Fruit fly (Drosophila melanogaster): ENCODE data around the gene Dad.

The Dad gene

DNA sequence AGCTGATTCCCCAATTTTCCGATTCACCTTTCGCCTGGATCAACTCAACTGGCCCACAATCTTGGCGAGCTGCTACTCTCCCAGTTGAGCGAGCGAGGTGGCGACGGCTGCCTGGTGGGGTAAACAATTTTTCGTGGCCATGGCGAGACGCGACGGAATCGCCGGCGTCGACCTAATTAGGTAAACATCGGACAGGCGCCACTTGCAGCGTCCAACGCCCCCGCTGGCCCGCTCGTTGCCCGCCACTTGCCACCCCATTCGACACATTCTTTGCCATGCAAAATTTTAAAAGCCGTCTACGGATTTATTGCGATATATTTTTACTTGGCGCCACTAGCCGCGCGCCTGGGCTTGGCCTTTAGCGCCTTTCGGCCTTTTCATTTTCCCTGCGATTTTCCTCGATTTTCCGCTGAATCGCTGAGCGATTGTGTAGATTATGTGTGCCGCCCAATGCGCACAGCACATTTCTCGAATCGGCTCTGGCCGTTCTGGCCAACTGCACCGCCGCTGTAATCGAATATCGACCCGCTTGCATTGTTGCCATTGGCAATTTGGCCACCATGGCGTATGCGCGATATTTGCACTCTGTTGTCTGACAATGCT is 13.1 kb downstream of the Dad start:
- no peak for TF ChIP-seq CG14655 (GFP tag; optimal IDR thresholded peaks at IDR 0.05)
- TF ChIP-seq CG10348 (GFP tag; IDR thresholded peaks at IDR 0.05) = no peak
- TF ChIP-seq CG4496 (GFP tag; IDR thresholded peaks at IDR 0.05) = 0 out of 3 replicates have a peak, but pooled peaks have one; percentile 16
- no peak for TF ChIP-seq D1 (tag; optimal IDR thresholded peaks at IDR 0.05)
- TF ChIP-seq rn (GFP tag; IDR thresholded peaks at IDR 0.05) = no peak
- TF ChIP-seq Snoo (tag; optimal IDR thresholded peaks at IDR 0.05) = no peak
- no peak for TF ChIP-seq CG17806 (tag; optimal IDR thresholded peaks at IDR 0.05)
- TF ChIP-seq CG8301 (tag; optimal IDR thresholded peaks at IDR 0.05) = no peak
- peak; percentile 28; the same call in 1 of the 2 replicates for TF ChIP-seq CG32121 (GFP tag; IDR thresholded peaks at IDR 0.05)
- TF ChIP-seq EcR (GFP tag; optimal IDR thresholded peaks at IDR 0.05) = peak; percentile 43

DNA sequence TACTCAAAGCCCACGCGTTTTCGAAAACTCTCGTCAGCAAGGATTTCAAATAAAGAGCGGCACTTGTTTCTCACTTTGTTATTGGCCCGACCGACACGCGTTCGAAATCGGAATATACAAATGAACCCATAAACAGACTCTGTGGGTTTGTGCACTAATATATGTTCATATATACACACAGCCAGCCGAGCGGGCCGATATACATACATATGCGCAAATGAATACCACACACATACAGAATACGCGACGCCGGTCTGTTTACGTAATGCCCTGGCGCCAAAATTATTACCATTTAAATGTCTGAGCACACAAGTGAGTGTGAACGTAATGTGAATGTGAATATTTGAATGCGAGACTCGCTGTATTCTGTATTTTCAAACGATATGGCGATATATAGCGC is 13.9 kb downstream of the Dad start:
- no peak for TF ChIP-seq CG34367 (tag; optimal IDR thresholded peaks at IDR 0.05)

DNA sequence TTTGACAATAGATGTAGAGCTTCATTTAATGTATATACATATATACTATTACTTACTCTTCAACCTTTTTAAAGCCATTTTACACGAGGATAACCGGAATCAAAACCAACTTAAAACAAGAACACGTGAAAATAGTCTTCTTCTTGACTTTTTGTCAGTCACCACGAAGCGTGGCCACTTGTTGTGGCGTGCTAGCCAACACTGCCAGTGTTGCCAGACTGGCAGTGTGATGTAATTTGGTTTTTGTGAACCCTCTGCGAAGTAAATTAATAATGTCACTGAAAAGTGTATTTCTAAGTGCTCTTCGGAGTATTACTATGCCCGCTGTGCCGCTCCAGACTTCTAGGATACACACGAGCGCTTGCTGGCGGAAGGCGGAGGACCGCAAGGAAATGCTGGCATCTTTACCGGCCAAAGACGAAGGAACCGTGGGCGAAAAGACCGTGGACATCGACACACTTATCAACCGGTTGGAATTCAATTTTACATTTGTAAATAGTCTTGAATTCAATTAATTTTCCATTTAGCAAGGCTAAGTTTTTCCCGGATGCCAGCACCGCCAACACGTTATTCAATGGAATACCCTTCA is 18.8 kb downstream of the Dad start, which contains the start of the genes Ns1 and mRpS11:
Gene Ns1, minus strand, starts transcription at position 150 of the 589 bp plus-strand sequence.
Gene mRpS11, plus strand, starts transcription at position 207 of the 589 bp plus-strand sequence.
- no peak for TF ChIP-seq EcR (GFP tag; optimal IDR thresholded peaks at IDR 0.05)
- no peak; the same call in 2 of the 3 replicates for TF ChIP-seq CG4496 (GFP tag; IDR thresholded peaks at IDR 0.05)
- TF ChIP-seq Snoo (tag; optimal IDR thresholded peaks at IDR 0.05) = peak; percentile 19
- no peak for TF ChIP-seq CG14655 (GFP tag; optimal IDR thresholded peaks at IDR 0.05)
- no peak for TF ChIP-seq rn (GFP tag; IDR thresholded peaks at IDR 0.05)
- no peak for TF ChIP-seq CG8301 (tag; optimal IDR thresholded peaks at IDR 0.05)
- TF ChIP-seq CG17806 (tag; optimal IDR thresholded peaks at IDR 0.05) = no peak
- TF ChIP-seq CG34367 (tag; optimal IDR thresholded peaks at IDR 0.05) = no peak
- peak; percentile 71; the same call in 1 of the 2 replicates for TF ChIP-seq CG12605 (GFP tag; IDR thresholded peaks at IDR 0.05)
- no peak for TF ChIP-seq D1 (tag; optimal IDR thresholded peaks at IDR 0.05)

DNA sequence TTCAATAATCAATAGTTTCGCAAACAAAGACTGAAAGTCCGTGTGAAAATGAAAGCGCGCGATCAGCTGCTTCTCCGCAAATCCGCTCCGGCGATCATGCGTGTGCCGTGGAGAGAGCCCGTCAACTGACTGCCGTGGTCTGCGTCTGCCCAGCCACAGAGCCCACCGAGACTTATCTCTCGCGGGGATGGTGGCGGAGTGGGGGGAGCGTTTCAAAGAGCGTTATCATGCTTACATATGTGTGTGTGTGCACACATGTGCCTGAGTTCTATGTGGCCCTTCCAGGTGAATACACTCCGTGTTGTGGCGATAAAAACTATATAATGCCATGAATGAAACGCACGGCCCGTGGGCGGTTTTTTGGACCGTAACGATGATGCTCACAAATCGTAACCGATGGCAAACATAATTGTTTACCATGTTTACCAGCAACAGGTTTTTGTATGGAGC is 24.2 kb downstream of the Dad start:
- TF ChIP-seq CG14655 (GFP tag; optimal IDR thresholded peaks at IDR 0.05) (no peak), fd96Ca (GFP tag; IDR thresholded peaks at IDR 0.05) (peak; percentile 33; the same call in 1 of the 3 replicates), Snoo (tag; optimal IDR thresholded peaks at IDR 0.05) (no peak), CG8159 (tag; optimal IDR thresholded peaks at IDR 0.05) (no peak), CG8301 (tag; optimal IDR thresholded peaks at IDR 0.05) (no peak), CG17806 (tag; optimal IDR thresholded peaks at IDR 0.05) (no peak), Ets98B (GFP tag; IDR thresholded peaks at IDR 0.05) (peak; percentile 23; the same call in 1 of the 2 replicates), Pif1B (GFP tag; optimal IDR thresholded peaks at IDR 0.05) (no peak), D1 (tag; optimal IDR thresholded peaks at IDR 0.05) (no peak), Pif1A (GFP tag; optimal IDR thresholded peaks at IDR 0.05) (no peak), CG12605 (GFP tag; IDR thresholded peaks at IDR 0.05) (peak; percentile 52), CG4496 (GFP tag; IDR thresholded peaks at IDR 0.05) (peak; percentile 51; the same call in 1 of the 3 replicates), EcR (GFP tag; optimal IDR thresholded peaks at IDR 0.05) (peak; percentile 88), rn (GFP tag; IDR thresholded peaks at IDR 0.05) (no peak), CG13204 (GFP tag; optimal IDR thresholded peaks at IDR 0.05) (no peak), gl (tag; optimal IDR thresholded peaks at IDR 0.05) (no peak), CG10348 (GFP tag; IDR thresholded peaks at IDR 0.05) (no peak), CG32121 (GFP tag; IDR thresholded peaks at IDR 0.05) (0 out of 2 replicates have a peak, but pooled peaks have one; percentile 15), CG15710 (tag; optimal IDR thresholded peaks at IDR 0.05) (no peak), CG34367 (tag; optimal IDR thresholded peaks at IDR 0.05) (no peak), CG9948 (tag; optimal IDR thresholded peaks at IDR 0.05) (no peak)

DNA sequence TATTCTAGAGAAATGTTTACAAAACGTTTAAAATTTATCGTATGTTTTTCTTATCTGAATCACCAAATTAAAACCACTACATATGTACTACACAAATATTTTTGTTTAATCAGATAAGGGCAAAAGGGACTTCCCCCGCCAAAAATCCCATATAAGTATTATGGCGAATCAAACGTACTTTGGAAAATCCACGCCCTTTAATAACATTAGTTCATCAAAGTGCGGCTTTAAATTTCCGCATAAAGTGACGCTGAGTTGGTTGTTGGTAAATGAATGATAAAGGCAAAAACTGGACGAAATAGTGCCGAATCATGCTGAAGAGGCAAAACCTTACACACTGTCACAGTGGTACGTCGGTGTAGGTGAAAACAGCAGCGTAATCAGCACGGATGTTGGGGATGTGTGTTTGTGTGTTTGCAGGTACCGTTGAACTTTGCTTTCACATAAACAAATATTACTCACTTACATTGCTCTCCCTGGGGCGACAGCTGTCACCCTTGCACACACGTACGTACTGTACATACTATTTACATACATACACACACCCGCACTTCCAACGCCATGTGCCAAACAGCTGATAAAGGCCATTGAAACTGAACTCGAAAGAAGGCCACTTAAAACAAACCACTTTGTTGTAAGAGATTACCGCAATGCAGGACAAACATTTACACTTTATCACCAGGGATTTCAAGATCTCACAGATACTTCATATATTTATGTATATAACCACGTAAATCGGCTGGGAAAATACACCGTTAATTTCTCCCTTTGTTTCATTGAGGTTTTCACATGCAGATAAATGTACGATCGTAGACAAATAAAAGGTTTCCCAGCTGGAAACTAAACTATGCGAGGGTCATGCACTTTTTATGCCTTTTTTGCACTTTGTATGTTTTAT is 25.4 kb downstream of the Dad start:
- no peak for TF ChIP-seq fd96Ca (GFP tag; IDR thresholded peaks at IDR 0.05)
- peak; percentile 12; the same call in 1 of the 2 replicates for TF ChIP-seq Ets98B (GFP tag; IDR thresholded peaks at IDR 0.05)
- no peak for TF ChIP-seq CG8301 (tag; optimal IDR thresholded peaks at IDR 0.05)
- no peak for TF ChIP-seq rn (GFP tag; IDR thresholded peaks at IDR 0.05)
- peak; percentile 36; the same call in 1 of the 2 replicates for TF ChIP-seq CG12605 (GFP tag; IDR thresholded peaks at IDR 0.05)
- TF ChIP-seq Snoo (tag; optimal IDR thresholded peaks at IDR 0.05) = no peak
- peak; percentile 21 for TF ChIP-seq Pif1B (GFP tag; optimal IDR thresholded peaks at IDR 0.05)
- no peak for TF ChIP-seq CG14655 (GFP tag; optimal IDR thresholded peaks at IDR 0.05)
- TF ChIP-seq CG4496 (GFP tag; IDR thresholded peaks at IDR 0.05) = peak; percentile 44; the same call in 1 of the 3 replicates
- peak; percentile 8 for TF ChIP-seq Pif1A (GFP tag; optimal IDR thresholded peaks at IDR 0.05)
- peak; percentile 96 for TF ChIP-seq EcR (GFP tag; optimal IDR thresholded peaks at IDR 0.05)
- no peak for TF ChIP-seq CG32121 (GFP tag; IDR thresholded peaks at IDR 0.05)
- no peak for TF ChIP-seq CG34367 (tag; optimal IDR thresholded peaks at IDR 0.05)
- TF ChIP-seq CG10348 (GFP tag; IDR thresholded peaks at IDR 0.05) = no peak
- TF ChIP-seq gl (tag; optimal IDR thresholded peaks at IDR 0.05) = peak; percentile 65
- TF ChIP-seq CG9948 (tag; optimal IDR thresholded peaks at IDR 0.05) = no peak
- no peak for TF ChIP-seq CG8159 (tag; optimal IDR thresholded peaks at IDR 0.05)
- peak; percentile 57 for TF ChIP-seq D1 (tag; optimal IDR thresholded peaks at IDR 0.05)
- no peak for TF ChIP-seq CG15710 (tag; optimal IDR thresholded peaks at IDR 0.05)
- peak; percentile 8 for TF ChIP-seq CG13204 (GFP tag; optimal IDR thresholded peaks at IDR 0.05)
- TF ChIP-seq CG17806 (tag; optimal IDR thresholded peaks at IDR 0.05) = no peak

Measured in whole organism, pupa.